Worm (Caenorhabditis elegans) whole organism, early embryonic: ENCODE measurements around the gene ZC132.9.
"Not testable (repeated sequence)": the region's sequence is repeated elsewhere in the genome, so short reads cannot be mapped to it uniquely, and the experiment has no call there.

Source experiments
- B0310.2 ChIP-seq: sonication (generic microtip); optimal IDR thresholded peaks from 2 replicates; lab custom pipeline; 2016; ENCODE audit warnings: mild to moderate bottlenecking, missing genetic modification characterization, missing compliant biosample characterization
- F13C5.2 ChIP-seq: sonication (generic microtip); optimal IDR thresholded peaks from 2 replicates; lab custom pipeline; 2017; ENCODE audit warnings: mild to moderate bottlenecking, missing genetic modification characterization, inconsistent platforms, missing compliant biosample characterization
- aly-1 ChIP-seq: sonication (generic microtip); optimal IDR thresholded peaks from 2 replicates; lab custom pipeline; 2016; ENCODE audit warnings: missing genetic modification characterization, missing compliant biosample characterization
- ama-1 ChIP-seq: fragments of 150-350 bp; optimal IDR thresholded peaks from 2 replicates; lab custom pipeline; 2014
- ceh-13 ChIP-seq: fragments of 200-800 bp; sonication (Bioruptor generic); optimal IDR thresholded peaks from 2 replicates; lab custom pipeline; 2018; ENCODE audit warnings: mild to moderate bottlenecking, missing genetic modification characterization, missing compliant biosample characterization
- ceh-36 ChIP-seq: sonication (generic microtip); optimal IDR thresholded peaks from 2 replicates; lab custom pipeline; 2016; ENCODE audit warnings: missing genetic modification characterization, inconsistent platforms, missing compliant biosample characterization
- ets-7 ChIP-seq: sonication (generic microtip); optimal IDR thresholded peaks from 2 replicates; lab custom pipeline; 2016; ENCODE audit warnings: missing genotype, missing genetic modification characterization, missing compliant biosample characterization
- flt-1 ChIP-seq: fragments of 200-800 bp; sonication (Bioruptor generic); IDR thresholded peaks from 2 replicates; pipeline ENCODE4 v1.3.6; 2022; ENCODE audit warnings: missing genetic modification characterization, missing compliant biosample characterization
- hmbx-1 ChIP-seq: sonication (generic microtip); optimal IDR thresholded peaks from 2 replicates; lab custom pipeline; 2016; ENCODE audit warnings: mild to moderate bottlenecking, missing genetic modification characterization, missing compliant biosample characterization
- hmg-4 ChIP-seq: fragments of 200-800 bp; sonication (Bioruptor generic); optimal IDR thresholded peaks from 2 replicates; lab custom pipeline; 2018; ENCODE audit warnings: mild to moderate bottlenecking, missing genetic modification characterization, missing compliant biosample characterization
- hnd-1 ChIP-seq: sonication (generic microtip); optimal IDR thresholded peaks from 2 replicates; lab custom pipeline; 2016; ENCODE audit warnings: missing genetic modification characterization, missing compliant biosample characterization
- pes-1 ChIP-seq: fragments of 200-800 bp; sonication (Bioruptor generic); IDR thresholded peaks from 2 replicates; pipeline ENCODE4 v1.3.6; 2022; ENCODE audit warnings: missing genetic modification reagents, missing genetic modification characterization, missing compliant biosample characterization
- scrt-1 ChIP-seq: fragments of 200-800 bp; sonication (Bioruptor generic); IDR thresholded peaks from 2 replicates; pipeline ENCODE4 v1.3.6; 2022; ENCODE audit warnings: missing genetic modification characterization, missing compliant biosample characterization
- sea-1 ChIP-seq: fragments of 200-800 bp; sonication (Bioruptor generic); conservative IDR thresholded peaks from 2 replicates; pipeline ENCODE4 v1.3.6; 2022; ENCODE audit warnings: missing genetic modification characterization, missing compliant biosample characterization
- tbx-11 ChIP-seq: fragments of 200-800 bp; sonication (Bioruptor generic); IDR thresholded peaks from 2 replicates; pipeline ENCODE4 v1.3.6; 2022; ENCODE audit warnings: missing genetic modification characterization, missing compliant biosample characterization
- tbx-37 ChIP-seq: fragments of 200-800 bp; sonication (Bioruptor generic); conservative IDR thresholded peaks from 2 replicates; pipeline ENCODE4 v1.3.6; 2022; ENCODE audit warnings: missing genetic modification reagents, missing genetic modification characterization, missing compliant biosample characterization
- tra-4 ChIP-seq: sonication (generic microtip); optimal IDR thresholded peaks from 2 replicates; lab custom pipeline; 2017; ENCODE audit warnings: missing genetic modification characterization, missing compliant biosample characterization

ZC132.9 gene

DNA sequence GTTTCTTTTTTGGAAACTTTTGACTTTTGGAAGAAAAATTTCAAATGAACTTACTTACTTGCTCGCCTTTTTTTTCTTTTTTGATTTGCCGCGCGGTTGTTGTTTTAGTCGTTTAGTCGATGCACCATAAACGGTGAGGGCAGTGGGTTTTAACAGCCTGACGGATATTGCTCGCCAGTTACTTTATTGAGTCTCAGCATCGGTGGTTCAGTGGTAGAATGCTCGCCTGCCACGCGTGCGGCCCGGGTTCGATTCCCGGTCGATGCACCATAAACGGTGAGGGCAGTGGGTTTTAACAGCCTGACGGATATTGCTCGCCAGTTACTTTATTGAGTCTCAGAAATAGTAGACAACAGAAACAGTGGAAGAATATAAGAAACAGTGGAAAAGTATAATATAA, 9.4 kb downstream of the ZC132.9 start:
- TF ChIP-seq flt-1 (peak; percentile 23; the same call in 1 of the 2 replicates), scrt-1 (GFP tag; lab: Robert Waterston, UW) (peak; percentile 46; the same call in 1 of the 2 replicates), sea-1 (GFP tag; lab: Robert Waterston, UW) (0 out of 2 replicates have a peak, but pooled peaks have one; percentile 35), pes-1 (GFP tag; lab: Robert Waterston, UW) (peak; percentile 68)

DNA sequence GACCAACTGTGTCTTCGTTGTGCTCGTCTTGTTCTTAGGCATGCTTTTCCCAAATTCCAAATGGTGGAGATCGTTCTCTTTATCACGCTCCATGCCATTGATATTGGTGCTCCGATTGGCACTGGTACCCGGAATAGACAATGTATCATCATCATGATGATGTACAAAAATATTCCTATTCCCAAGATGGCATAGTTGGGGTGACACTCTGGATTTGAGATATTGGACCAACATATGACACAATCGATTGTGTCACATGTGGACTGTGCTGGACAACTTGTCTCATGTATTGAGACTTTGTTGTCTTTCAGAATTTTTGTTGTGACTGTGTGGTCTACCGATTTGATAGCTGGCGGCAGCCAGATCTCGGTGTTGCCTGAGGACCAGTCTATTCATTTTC, 15.5 kb downstream of the ZC132.9 start:
- TF ChIP-seq hmg-4 (GFP tag; lab: Kevin White, UChicago): no peak
- no peak for TF ChIP-seq ets-7 (tag; lab: Kevin White, UChicago)
- no peak for TF ChIP-seq aly-1 (tag; lab: Kevin White, UChicago)
- TF ChIP-seq B0310.2 (tag; lab: Kevin White, UChicago): no peak
- TF ChIP-seq scrt-1 (GFP tag; lab: Robert Waterston, UW): no peak
- TF ChIP-seq pes-1 (GFP tag; lab: Robert Waterston, UW): no peak
- no peak for TF ChIP-seq tbx-11 (GFP tag; lab: Robert Waterston, UW)
- no peak for TF ChIP-seq hnd-1 (tag; lab: Kevin White, UChicago)

DNA sequence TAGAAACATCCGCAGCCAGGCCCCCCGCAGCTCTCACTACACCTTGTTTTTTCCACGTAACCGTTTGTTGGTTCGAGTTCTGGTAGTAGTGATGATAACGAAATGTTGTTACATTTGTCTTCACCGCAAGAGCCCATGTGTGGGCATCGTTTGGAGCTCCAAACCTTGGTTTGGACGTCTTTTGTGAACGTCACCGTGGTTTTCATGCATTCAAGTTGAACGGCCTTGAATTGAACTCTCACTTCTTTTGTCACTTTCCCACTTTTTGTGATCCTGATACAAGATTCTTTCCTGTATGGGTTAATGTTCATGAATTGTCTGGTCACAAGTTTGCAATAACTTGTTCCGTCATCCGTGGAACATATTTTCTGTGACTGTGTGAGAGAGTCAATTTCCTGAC, 16.0 kb downstream of the ZC132.9 start:
- TF ChIP-seq ceh-36: no peak
- no peak for TF ChIP-seq tra-4 (tag; lab: Kevin White, UChicago)

DNA sequence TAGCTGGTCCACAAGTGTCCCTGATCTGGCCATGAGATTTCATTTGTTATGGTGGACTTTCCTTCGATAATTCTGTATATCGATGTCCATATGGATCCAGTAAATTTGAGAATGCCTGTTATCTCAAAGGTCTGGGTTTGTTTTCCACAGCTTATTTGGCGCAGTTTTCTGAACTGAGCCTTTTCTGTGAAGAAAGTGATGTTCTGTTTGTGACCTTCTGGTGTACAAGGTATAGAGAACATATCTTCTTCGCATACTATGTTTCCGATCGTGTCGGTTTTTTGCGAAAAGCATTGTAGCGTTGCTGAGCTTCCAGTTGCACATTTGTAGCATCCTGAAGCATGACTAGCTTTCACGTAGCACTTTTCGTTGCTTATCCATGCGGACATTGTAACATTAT, 16.9 kb downstream of the ZC132.9 start:
- TF ChIP-seq sea-1 (GFP tag; lab: Robert Waterston, UW) (no peak), ama-1 (lab: Kevin White, UChicago) (no peak), tbx-11 (GFP tag; lab: Robert Waterston, UW) (no peak), ceh-36 (no peak), flt-1 (no peak), pes-1 (GFP tag; lab: Robert Waterston, UW) (no peak), hnd-1 (tag; lab: Kevin White, UChicago) (no peak), hmbx-1 (no peak), hmg-4 (GFP tag; lab: Kevin White, UChicago) (no peak), ets-7 (tag; lab: Kevin White, UChicago) (no peak), B0310.2 (tag; lab: Kevin White, UChicago) (no peak), ceh-13 (GFP tag; lab: Kevin White, UChicago) (no peak), F13C5.2 (no peak)

DNA sequence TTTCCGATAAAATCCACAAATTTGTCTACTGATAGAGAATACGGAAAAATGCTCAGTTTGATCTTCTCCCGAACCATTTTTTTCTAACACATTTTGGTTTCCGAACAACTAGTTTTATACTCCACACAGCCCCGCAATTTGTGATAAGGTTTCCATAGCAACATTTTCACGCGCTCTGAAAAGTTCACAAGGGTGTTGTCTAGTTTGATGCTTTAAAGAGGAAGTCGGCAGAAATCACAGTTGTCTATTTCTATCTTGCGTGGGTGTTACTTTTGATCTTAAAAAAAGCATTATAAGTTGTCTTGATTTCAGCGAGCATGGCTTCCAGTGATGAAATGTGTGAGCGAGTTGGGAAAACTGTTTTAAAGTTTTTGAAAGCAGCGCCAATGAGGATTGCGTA, 20.0 kb downstream of the ZC132.9 start, which contains the start of gene ZC132.3:
Gene ZC132.3 (minus strand): TSS at position 101 of the 400 bp plus-strand sequence.
- TF ChIP-seq scrt-1 (GFP tag; lab: Robert Waterston, UW): no peak
- no peak for TF ChIP-seq tra-4 (tag; lab: Kevin White, UChicago)
- TF ChIP-seq ceh-13 (GFP tag; lab: Kevin White, UChicago): no peak
- no peak for TF ChIP-seq tbx-37 (GFP tag; lab: Robert Waterston, UW)
- TF ChIP-seq ceh-36: no peak
- no peak for TF ChIP-seq hmg-4 (GFP tag; lab: Kevin White, UChicago)
- no peak for TF ChIP-seq F13C5.2
- TF ChIP-seq hmbx-1: no peak
- TF ChIP-seq B0310.2 (tag; lab: Kevin White, UChicago): no peak
- no peak for TF ChIP-seq flt-1
- no peak for TF ChIP-seq tbx-11 (GFP tag; lab: Robert Waterston, UW)
- no peak for TF ChIP-seq ama-1 (lab: Kevin White, UChicago)
- TF ChIP-seq hnd-1 (tag; lab: Kevin White, UChicago): no peak
- no peak for TF ChIP-seq sea-1 (GFP tag; lab: Robert Waterston, UW)
- no peak for TF ChIP-seq ets-7 (tag; lab: Kevin White, UChicago)
- no peak for TF ChIP-seq pes-1 (GFP tag; lab: Robert Waterston, UW)
- TF ChIP-seq aly-1 (tag; lab: Kevin White, UChicago): no peak

DNA sequence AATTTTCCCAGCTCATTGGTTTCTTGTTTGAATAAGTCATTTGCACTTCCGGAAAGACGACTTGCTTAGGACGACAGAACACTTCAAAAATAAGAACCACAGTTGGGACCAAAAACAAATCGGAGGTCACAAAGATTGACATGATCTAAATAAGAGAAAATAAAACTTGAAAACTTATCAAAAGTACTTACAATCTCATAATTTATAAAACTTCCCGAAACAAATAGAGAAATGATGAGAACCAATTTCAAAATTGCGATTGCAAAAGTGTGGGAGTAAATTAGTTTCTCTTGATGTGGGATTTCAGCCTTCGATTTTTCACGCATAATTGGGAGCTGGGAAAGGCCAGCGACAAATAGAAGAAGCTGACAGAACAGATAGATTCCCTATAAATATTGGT, 21.2 kb downstream of the ZC132.9 start, which contains the start of gene ZC132.11:
Gene ZC132.11 (minus strand): TSS at position 101 of the 400 bp plus-strand sequence.
- no peak for TF ChIP-seq F13C5.2
- no peak for TF ChIP-seq hmbx-1
- no peak for TF ChIP-seq aly-1 (tag; lab: Kevin White, UChicago)
- TF ChIP-seq tbx-11 (GFP tag; lab: Robert Waterston, UW): no peak
- TF ChIP-seq scrt-1 (GFP tag; lab: Robert Waterston, UW): no peak
- no peak for TF ChIP-seq ama-1 (lab: Kevin White, UChicago)

DNA sequence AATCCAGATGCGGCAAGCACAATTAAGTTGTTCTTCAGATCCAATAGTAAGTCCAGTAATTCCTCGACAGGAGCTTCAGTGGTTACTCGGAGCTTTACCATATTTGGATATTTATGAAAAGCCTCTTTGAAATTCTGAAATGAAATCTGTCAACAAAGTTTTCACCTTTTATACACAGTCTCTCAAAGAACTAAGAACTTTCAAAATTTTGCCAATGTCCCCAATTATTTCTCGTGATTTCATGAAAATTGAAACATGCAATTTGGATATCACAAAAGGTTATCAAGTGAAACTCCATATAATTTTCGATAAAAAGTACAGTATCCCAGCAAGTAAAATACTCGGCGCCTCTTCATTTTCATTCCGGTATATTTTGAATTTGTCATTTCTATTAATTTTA, 23.8 kb downstream of the ZC132.9 start, which contains the start of gene F47D2.11:
Gene F47D2.11 (minus strand): TSS at position 101 of the 400 bp plus-strand sequence.
- no peak for TF ChIP-seq flt-1
- no peak for TF ChIP-seq ama-1 (lab: Kevin White, UChicago)
- TF ChIP-seq pes-1 (GFP tag; lab: Robert Waterston, UW): no peak
- no peak for TF ChIP-seq tra-4 (tag; lab: Kevin White, UChicago)
- TF ChIP-seq F13C5.2: no peak
- TF ChIP-seq ceh-13 (GFP tag; lab: Kevin White, UChicago): no peak
- no peak for TF ChIP-seq scrt-1 (GFP tag; lab: Robert Waterston, UW)
- TF ChIP-seq B0310.2 (tag; lab: Kevin White, UChicago): no peak
- TF ChIP-seq tbx-11 (GFP tag; lab: Robert Waterston, UW): no peak
- no peak for TF ChIP-seq hnd-1 (tag; lab: Kevin White, UChicago)
- TF ChIP-seq hmg-4 (GFP tag; lab: Kevin White, UChicago): no peak
- TF ChIP-seq ets-7 (tag; lab: Kevin White, UChicago): no peak
- no peak for TF ChIP-seq tbx-37 (GFP tag; lab: Robert Waterston, UW)
- no peak for TF ChIP-seq sea-1 (GFP tag; lab: Robert Waterston, UW)
- no peak for TF ChIP-seq hmbx-1
- TF ChIP-seq ceh-36: no peak
- TF ChIP-seq aly-1 (tag; lab: Kevin White, UChicago): no peak

DNA sequence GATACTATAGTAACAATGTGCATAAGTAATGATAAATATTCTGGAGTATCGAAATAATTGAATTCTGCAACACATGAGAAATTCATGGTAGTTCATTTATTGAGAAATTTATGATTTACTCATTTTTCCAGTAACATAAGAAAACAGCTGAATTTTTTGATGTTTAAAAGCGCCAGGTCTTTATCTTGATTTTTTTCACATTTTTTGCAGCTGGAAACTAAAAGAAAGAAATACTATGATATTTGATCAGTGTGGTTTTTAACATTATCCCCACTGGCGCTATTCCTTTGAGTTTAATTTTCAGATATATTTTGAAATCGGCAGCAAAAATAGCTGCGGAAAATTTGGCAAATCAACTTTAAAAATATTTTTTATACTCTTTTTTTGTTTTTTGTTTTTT, 26.3 kb downstream of the ZC132.9 start, which contains the start of gene srh-194:
Gene srh-194 (minus strand): TSS at position 101 of the 400 bp plus-strand sequence.
- not testable (repeated sequence) for TF ChIP-seq tra-4 (tag; lab: Kevin White, UChicago); F13C5.2; sea-1 (GFP tag; lab: Robert Waterston, UW)
